Worm (Caenorhabditis elegans) whole organism, L4/young adult: Measurements from ENCODE around the gene dmd-5.

Source experiments
- W03F9.2 ChIP-seq: fragments of 150-350 bp; optimal IDR thresholded peaks from 2 replicates; lab custom pipeline; 2014; ENCODE audit warnings: missing biosample characterization, missing genetic modification characterization
- dao-5 ChIP-seq: sonication (generic microtip); optimal IDR thresholded peaks from 2 replicates; lab custom pipeline; 2016; ENCODE audit warnings: missing genotype, missing genetic modification characterization, moderate library complexity, missing compliant biosample characterization
- him-1 ChIP-seq: sonication (generic microtip); optimal IDR thresholded peaks from 2 replicates; lab custom pipeline; 2016; ENCODE audit warnings: missing genotype, missing genetic modification reagents, missing genetic modification characterization, missing compliant biosample characterization

Gene dmd-5

DNA sequence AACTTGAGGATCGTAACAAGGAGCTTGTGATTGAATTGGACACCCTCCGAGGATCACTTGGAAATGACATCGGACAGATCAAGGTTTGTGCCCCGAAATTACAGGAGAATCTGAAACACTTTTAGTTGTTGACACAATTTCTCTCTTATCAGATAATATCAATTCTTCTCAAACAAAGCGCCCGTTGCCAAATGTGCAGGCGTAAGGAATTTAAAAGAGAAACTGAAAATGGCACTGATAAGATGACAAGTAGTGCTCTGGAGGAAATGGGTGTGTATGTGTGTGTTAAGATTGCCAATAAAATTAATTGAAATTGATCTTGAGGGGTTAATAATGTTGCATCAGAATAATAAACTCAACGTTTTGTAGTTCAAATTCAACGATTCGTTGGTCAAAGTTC is 22.7 kb downstream of the dmd-5 start:
- TF ChIP-seq W03F9.2 (tag; lab: Kevin White, UChicago) (no peak), dao-5 (tag; lab: Kevin White, UChicago) (no peak), him-1 (tag; lab: Kevin White, UChicago) (no peak)

ce11 chrII:5749733-5750238 is 24.2 kb downstream of the dmd-5 start, which contains the start of gene ifb-2:
Gene ifb-2, plus strand, starts transcription at chrII:5750188.
- TF ChIP-seq him-1 (tag; lab: Kevin White, UChicago): no peak
- TF ChIP-seq dao-5 (tag; lab: Kevin White, UChicago): no peak
- TF ChIP-seq W03F9.2 (tag; lab: Kevin White, UChicago): no peak

- no peak for TF ChIP-seq him-1 (tag; lab: Kevin White, UChicago)
- TF ChIP-seq dao-5 (tag; lab: Kevin White, UChicago): no peak
- TF ChIP-seq W03F9.2 (tag; lab: Kevin White, UChicago): no peak
These were observed 25.6 kb downstream of the dmd-5 start for ce11 chrII:5748395-5748794.

DNA sequence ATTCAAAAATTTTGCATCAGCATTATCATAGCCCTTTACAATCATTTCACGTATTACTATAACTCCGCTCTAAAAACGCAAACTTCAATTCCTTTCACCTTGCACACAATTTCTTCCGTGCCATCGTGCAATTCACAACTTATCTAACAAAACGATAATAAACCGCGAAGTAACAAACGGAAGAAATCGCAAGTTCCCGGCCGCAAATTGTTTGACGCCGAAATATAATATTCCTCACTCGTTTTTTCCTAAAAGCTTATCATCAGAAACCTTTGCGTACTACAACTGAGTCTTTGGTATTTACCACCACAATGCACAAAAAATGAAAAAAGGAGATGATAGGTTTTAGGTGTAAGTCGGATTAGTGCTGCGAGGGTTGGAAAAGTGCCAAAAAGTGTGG is 26.7 kb downstream of the dmd-5 start:
- no peak for TF ChIP-seq him-1 (tag; lab: Kevin White, UChicago)
- TF ChIP-seq W03F9.2 (tag; lab: Kevin White, UChicago): no peak
- TF ChIP-seq dao-5 (tag; lab: Kevin White, UChicago): no peak

DNA sequence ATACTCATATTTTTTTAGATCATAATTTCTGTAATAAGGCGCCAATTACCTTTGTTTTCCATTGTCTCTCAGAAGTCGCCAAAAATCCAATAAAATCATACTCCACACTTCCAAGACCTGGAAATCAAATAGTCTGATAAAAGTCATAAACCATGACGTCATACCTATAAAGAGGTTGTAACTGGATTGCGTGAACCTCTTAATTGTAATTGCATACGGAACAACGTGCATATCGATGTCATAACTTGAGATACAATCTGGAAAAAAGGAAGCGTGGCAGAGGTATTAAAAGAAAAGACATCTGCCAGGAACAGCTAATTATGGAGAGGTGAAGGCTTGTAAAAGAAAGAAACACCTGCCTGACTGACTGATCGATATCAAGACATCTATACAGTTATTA is 28.9 kb downstream of the dmd-5 start, which contains the start of gene F10C1.9:
Gene F10C1.9 (minus strand): TSS at position 197 of the 400 bp plus-strand sequence.
- TF ChIP-seq dao-5 (tag; lab: Kevin White, UChicago): no peak
- TF ChIP-seq W03F9.2 (tag; lab: Kevin White, UChicago): no peak
- no peak for TF ChIP-seq him-1 (tag; lab: Kevin White, UChicago)

DNA sequence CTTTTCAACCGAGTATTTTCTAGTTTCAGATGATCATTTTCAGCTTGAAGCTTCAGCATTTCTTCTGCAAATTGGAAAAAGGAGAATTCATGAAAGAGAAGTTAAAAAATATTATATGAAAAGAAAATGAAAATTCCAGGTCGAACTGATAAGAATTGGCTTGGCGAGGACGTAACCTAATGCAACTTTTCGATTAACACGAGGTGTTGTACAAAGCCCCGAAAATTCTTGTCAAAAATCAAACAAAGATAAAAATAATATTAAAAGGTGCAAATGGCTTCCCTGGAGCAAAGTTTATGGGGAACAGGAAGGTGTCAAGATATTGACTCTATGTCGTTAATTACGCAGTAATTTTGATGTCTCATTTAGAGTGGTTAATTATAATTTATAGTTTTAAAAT is 29.7 kb downstream of the dmd-5 start:
- TF ChIP-seq dao-5 (tag; lab: Kevin White, UChicago) (no peak), him-1 (tag; lab: Kevin White, UChicago) (no peak), W03F9.2 (tag; lab: Kevin White, UChicago) (no peak)

- TF ChIP-seq W03F9.2 (tag; lab: Kevin White, UChicago) (no peak), him-1 (tag; lab: Kevin White, UChicago) (no peak), dao-5 (tag; lab: Kevin White, UChicago) (no peak)
These were observed 31.3 kb downstream of the dmd-5 start for ce11 chrII:5742767-5743166.

DNA sequence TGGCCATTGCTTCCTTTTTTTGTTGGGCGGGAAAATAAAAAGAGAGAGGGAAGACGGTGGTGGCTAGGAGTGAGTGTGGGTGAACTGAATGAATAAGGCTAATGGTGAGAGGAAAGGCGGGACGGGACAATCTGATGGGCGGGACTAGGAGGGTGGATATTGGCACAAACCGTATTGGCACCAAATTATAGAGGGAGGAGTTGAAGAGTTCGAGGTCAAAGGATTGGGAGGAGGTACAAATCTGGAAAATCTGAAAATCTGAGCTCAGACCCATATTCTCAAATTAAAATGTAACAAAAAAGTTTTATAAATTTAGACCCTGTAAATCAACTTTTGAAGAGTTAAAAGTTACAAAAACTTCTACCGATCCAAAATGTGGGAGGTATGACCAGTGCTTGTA is 35.2 kb downstream of the dmd-5 start, which contains the start of gene hlh-14:
Gene hlh-14 (minus strand): TSS at position 101 of the 400 bp plus-strand sequence.
- TF ChIP-seq him-1 (tag; lab: Kevin White, UChicago) (no peak), W03F9.2 (tag; lab: Kevin White, UChicago) (no peak), dao-5 (tag; lab: Kevin White, UChicago) (no peak)

ce11 chrII:5736599-5736998 is 37.4 kb downstream of the dmd-5 start:
- TF ChIP-seq dao-5 (tag; lab: Kevin White, UChicago): no peak
- no peak for TF ChIP-seq W03F9.2 (tag; lab: Kevin White, UChicago)
- no peak for TF ChIP-seq him-1 (tag; lab: Kevin White, UChicago)

DNA sequence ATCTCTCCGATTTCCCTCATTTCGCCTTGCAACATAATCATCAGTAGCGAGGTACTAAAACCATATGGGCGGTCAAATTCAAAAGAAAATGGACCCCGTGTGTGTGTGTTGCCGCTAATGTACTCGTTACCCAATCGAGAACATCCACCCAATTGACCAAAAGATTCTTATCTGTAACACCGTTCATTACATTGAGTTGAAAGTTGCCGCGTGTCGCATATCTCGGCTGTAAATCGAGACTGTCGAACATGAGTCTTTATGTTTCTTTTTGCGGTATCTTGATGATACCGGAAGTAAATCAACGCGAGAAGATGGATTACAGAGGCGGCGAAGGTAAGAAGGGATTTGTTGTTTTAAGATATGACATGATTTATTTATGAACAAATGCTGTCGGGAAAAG is 38.3 kb downstream of the dmd-5 start:
- TF ChIP-seq dao-5 (tag; lab: Kevin White, UChicago) (no peak), him-1 (tag; lab: Kevin White, UChicago) (no peak), W03F9.2 (tag; lab: Kevin White, UChicago) (no peak)

DNA sequence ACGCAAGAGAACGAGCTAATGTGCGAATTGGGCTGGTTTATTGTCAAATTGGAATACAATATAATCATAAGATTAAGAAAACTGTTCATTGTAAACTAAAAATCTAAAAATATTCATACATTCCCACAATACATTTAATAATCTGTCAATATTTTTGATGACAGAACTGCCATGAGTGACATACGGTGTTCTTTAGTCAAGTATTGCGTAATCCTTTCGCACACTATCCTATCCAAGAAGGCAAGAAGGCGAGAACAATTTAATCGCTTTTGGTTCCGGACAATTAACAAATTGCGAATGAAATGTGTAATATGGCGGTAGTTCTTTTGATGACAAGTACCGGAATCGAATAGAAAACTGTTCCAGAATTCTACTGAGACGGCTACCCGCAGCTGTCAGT is 39.1 kb downstream of the dmd-5 start:
- no peak for TF ChIP-seq dao-5 (tag; lab: Kevin White, UChicago)
- no peak for TF ChIP-seq him-1 (tag; lab: Kevin White, UChicago)
- TF ChIP-seq W03F9.2 (tag; lab: Kevin White, UChicago): no peak

- no peak for TF ChIP-seq dao-5 (tag; lab: Kevin White, UChicago)
- TF ChIP-seq W03F9.2 (tag; lab: Kevin White, UChicago): no peak
- no peak for TF ChIP-seq him-1 (tag; lab: Kevin White, UChicago)
These were observed 43.5 kb downstream of the dmd-5 start, which contains the start of the genes C18A3.7 and C18A3.11 for ce11 chrII:5730343-5731083. Gene C18A3.7, minus strand, starts transcription at chrII:5730443. Gene C18A3.11, plus strand, starts transcription at chrII:5731033.

- TF ChIP-seq dao-5 (tag; lab: Kevin White, UChicago) (no peak), him-1 (tag; lab: Kevin White, UChicago) (peak; percentile 1)
These were observed 46.3 kb downstream of the dmd-5 start, which contains the start of gene rab-3 for ce11 chrII:5727707-5728106. Gene rab-3, minus strand, starts transcription at chrII:5727853.
